Worm (Caenorhabditis elegans) whole organism, L3 larva: ENCODE measurements around the gene hgap-2.

Experiments used
- aly-2 ChIP-seq: fragments of 150-350 bp; optimal IDR thresholded peaks from 2 replicates; lab custom pipeline; 2014; ENCODE audit warnings: missing biosample characterization, missing genetic modification characterization
- ama-1 ChIP-seq: fragments of 150-350 bp; optimal IDR thresholded peaks from 2 replicates; lab custom pipeline; 2018

ce11 chrII:8670835-8671234 lies 13.9 kb downstream of the hgap-2 start:
- TF ChIP-seq aly-2 (tag; lab: Kevin White, UChicago), result no peak
- TF ChIP-seq ama-1, result no peak
